Worm (Caenorhabditis elegans) whole organism, L1 larva: ENCODE measurements around the gene nhr-184.

Experiments used
- fos-1 ChIP-seq: fragments of 150-350 bp; optimal IDR thresholded peaks from 2 replicates; lab custom pipeline; 2014; ENCODE audit warnings: missing biosample characterization, missing genetic modification characterization
- hpl-2 ChIP-seq: fragments of 150-350 bp; optimal IDR thresholded peaks from 2 replicates; lab custom pipeline; 2014; ENCODE audit warnings: missing biosample characterization, missing genetic modification reagents, missing genetic modification characterization
- nhr-11 ChIP-seq: fragments of 150-350 bp; optimal IDR thresholded peaks from 2 replicates; lab custom pipeline; 2014; ENCODE audit warnings: missing biosample characterization, missing genetic modification characterization
- pqm-1 ChIP-seq: sonication (generic microtip); optimal IDR thresholded peaks from 3 replicates; lab custom pipeline; 2017; ENCODE audit warnings: missing biosample characterization, missing genetic modification characterization

- no peak for TF ChIP-seq hpl-2 (GFP tag; lab: Kevin White, UChicago)
- no peak for TF ChIP-seq nhr-11
- no peak for TF ChIP-seq pqm-1 (tag; lab: Kevin White, UChicago)
- TF ChIP-seq fos-1 (tag; lab: Kevin White, UChicago): no peak
Observed at ce11 chrV:2201240-2201639, 13.0 kb downstream of the nhr-184 start, which contains the start of gene cyp-32B1.
